Worm (Caenorhabditis elegans) whole organism, L4 larva: Measurements from ENCODE around the gene W09H1.3.

ENCODE experiments used
- F37D6.2 ChIP-seq: sonication (generic microtip); optimal IDR thresholded peaks from 2 replicates; lab custom pipeline; 2016; ENCODE audit warnings: mild to moderate bottlenecking, missing genetic modification characterization, missing compliant biosample characterization
- F49E8.2 ChIP-seq: sonication (generic microtip); optimal IDR thresholded peaks from 2 replicates; lab custom pipeline; 2016; ENCODE audit warnings: missing compliant biosample characterization, mild to moderate bottlenecking, missing genetic modification characterization, borderline replicate concordance
- Y105C5A.15 ChIP-seq: fragments of 200-800 bp; sonication (Bioruptor generic); IDR thresholded peaks from 2 replicates; pipeline ENCODE4 v1.3.6; 2022; ENCODE audit warnings: missing genetic modification characterization, missing compliant biosample characterization
- Y48G9A.11 ChIP-seq: fragments of 200-800 bp; sonication (Bioruptor generic); IDR thresholded peaks from 2 replicates; pipeline ENCODE4 v1.3.6; 2022; ENCODE audit warnings: missing genetic modification reagents, missing genetic modification characterization, missing compliant biosample characterization
- ZK337.2 ChIP-seq: fragments of 200-800 bp; sonication (Bioruptor generic); IDR thresholded peaks from 2 replicates; pipeline ENCODE4 v1.3.6; 2022; ENCODE audit warnings: missing genetic modification reagents, missing genetic modification characterization, missing compliant biosample characterization
- ama-1 ChIP-seq: fragments of 150-350 bp; optimal IDR thresholded peaks from 2 replicates; lab custom pipeline; 2014; ENCODE audit warnings: inconsistent platforms, mixed read lengths
- ceh-20 ChIP-seq: fragments of 200-800 bp; sonication (Bioruptor generic); IDR thresholded peaks from 2 replicates; pipeline ENCODE4 v1.3.6; 2022; ENCODE audit warnings: missing genetic modification reagents, missing genetic modification characterization, missing compliant biosample characterization
- cey-2 ChIP-seq: sonication (generic microtip); optimal IDR thresholded peaks from 3 replicates; lab custom pipeline; 2017; ENCODE audit warnings: missing genetic modification characterization, mild to moderate bottlenecking, missing compliant biosample characterization, antibody characterized with exemption, borderline replicate concordance; ENCODE audit not compliant: insufficient read depth
- ctbp-1 ChIP-seq: fragments of 200-800 bp; sonication (Bioruptor generic); IDR thresholded peaks from 2 replicates; pipeline ENCODE4 v1.3.6; 2022; ENCODE audit warnings: missing genetic modification reagents, missing genetic modification characterization, missing compliant biosample characterization
- daf-19 ChIP-seq: fragments of 200-800 bp; sonication (Bioruptor generic); conservative IDR thresholded peaks from 2 replicates; pipeline ENCODE4 v1.3.6; 2022; ENCODE audit warnings: missing genetic modification characterization, missing compliant biosample characterization
- dmd-9 ChIP-seq: fragments of 200-800 bp; sonication (Bioruptor generic); IDR thresholded peaks from 2 replicates; pipeline ENCODE4 v1.3.6; 2022; ENCODE audit warnings: missing genetic modification reagents, missing genetic modification characterization, missing compliant biosample characterization
- dpl-1 ChIP-seq: fragments of 150-350 bp; optimal IDR thresholded peaks from 2 replicates; lab custom pipeline; 2014; ENCODE audit warnings: missing biosample characterization, missing genetic modification reagents, missing genetic modification characterization
- duxl-1 ChIP-seq: sonication (generic microtip); optimal IDR thresholded peaks from 2 replicates; lab custom pipeline; 2016; ENCODE audit warnings: mild to moderate bottlenecking, missing genetic modification characterization, moderate library complexity, missing compliant biosample characterization; ENCODE audit not compliant: poor library complexity
- dve-1 ChIP-seq: sonication (generic microtip); optimal IDR thresholded peaks from 2 replicates; lab custom pipeline; 2017; ENCODE audit warnings: antibody characterized with exemption, mild to moderate bottlenecking, missing genetic modification characterization, missing compliant biosample characterization; ENCODE audit not compliant: insufficient read depth
- fkh-10 ChIP-seq: fragments of 150-350 bp; optimal IDR thresholded peaks from 2 replicates; lab custom pipeline; 2014; ENCODE audit warnings: missing biosample characterization, missing genetic modification reagents, missing genetic modification characterization
- fos-1 ChIP-seq: fragments of 150-350 bp; optimal IDR thresholded peaks from 2 replicates; lab custom pipeline; 2014; ENCODE audit warnings: missing biosample characterization, missing genetic modification characterization
- gei-8 ChIP-seq: fragments of 200-800 bp; sonication (Bioruptor generic); optimal IDR thresholded peaks from 2 replicates; lab custom pipeline; 2018; ENCODE audit warnings: mild to moderate bottlenecking, missing genetic modification characterization, missing compliant biosample characterization
- hif-1 ChIP-seq, 2 experiments: sonication (generic microtip); optimal IDR thresholded peaks; 2 replicates each; lab custom pipeline; 2016 to 2017; ENCODE audit warnings: missing compliant biosample characterization in 2 of 2, missing genetic modification characterization in 2 of 2, missing genetic modification reagents in 2 of 2, missing genotype in 2 of 2, mild to moderate bottlenecking in 1 of 2
- hmg-1.1 ChIP-seq: fragments of 200-800 bp; sonication (Bioruptor generic); IDR thresholded peaks from 2 replicates; pipeline ENCODE4 v1.3.6; 2022; ENCODE audit warnings: missing genetic modification reagents, missing genetic modification characterization, missing compliant biosample characterization
- lin-15B ChIP-seq: fragments of 150-350 bp; sonication (generic microtip); optimal IDR thresholded peaks from 3 replicates; lab custom pipeline; 2014; ENCODE audit warnings: missing biosample characterization, missing genetic modification characterization
- lin-29 ChIP-seq: fragments of 200-800 bp; sonication (Bioruptor generic); IDR thresholded peaks from 2 replicates; pipeline ENCODE4 v1.3.6; 2022; ENCODE audit warnings: missing genetic modification reagents, missing genetic modification characterization, missing compliant biosample characterization
- lin-38 ChIP-seq: fragments of 200-800 bp; sonication (Bioruptor generic); IDR thresholded peaks from 2 replicates; pipeline ENCODE4 v1.3.6; 2022; ENCODE audit warnings: missing genetic modification reagents, missing genetic modification characterization, missing compliant biosample characterization
- madf-5 ChIP-seq, 2 experiments: fragments of 200-800 bp; sonication (Bioruptor generic); IDR thresholded peaks; 2 replicates each; pipeline ENCODE4 v1.3.6; 2022; ENCODE audit warnings: missing compliant biosample characterization in 2 of 2, missing genetic modification characterization in 2 of 2
- madf-9 ChIP-seq: fragments of 200-800 bp; sonication (Bioruptor generic); conservative IDR thresholded peaks from 2 replicates; pipeline ENCODE4 v1.3.6; 2022; ENCODE audit warnings: missing genetic modification reagents, missing genetic modification characterization, missing compliant biosample characterization
- mep-1 ChIP-seq: fragments of 150-350 bp; sonication (generic microtip); optimal IDR thresholded peaks from 3 replicates; lab custom pipeline; 2014; ENCODE audit warnings: missing biosample characterization, missing genetic modification characterization
- mes-2 ChIP-seq: sonication (generic microtip); optimal IDR thresholded peaks from 2 replicates; lab custom pipeline; 2016; ENCODE audit warnings: missing genotype, mild to moderate bottlenecking, missing genetic modification characterization, missing compliant biosample characterization; ENCODE audit not compliant: poor library complexity, severe bottlenecking
- mxl-2 ChIP-seq: fragments of 200-800 bp; sonication (Bioruptor generic); conservative IDR thresholded peaks from 2 replicates; pipeline ENCODE4 v1.3.6; 2022; ENCODE audit warnings: missing genetic modification reagents, missing genetic modification characterization, missing compliant biosample characterization
- nhr-11 ChIP-seq: fragments of 150-350 bp; optimal IDR thresholded peaks from 2 replicates; lab custom pipeline; 2014; ENCODE audit warnings: missing biosample characterization, missing genetic modification characterization
- nhr-237 ChIP-seq: sonication (generic microtip); optimal IDR thresholded peaks from 2 replicates; lab custom pipeline; 2017; ENCODE audit warnings: missing biosample characterization, missing genetic modification characterization
- nhr-25 ChIP-seq: sonication (generic microtip); optimal IDR thresholded peaks from 2 replicates; lab custom pipeline; 2017; ENCODE audit warnings: missing genetic modification characterization, mild to moderate bottlenecking, missing compliant biosample characterization, antibody characterized with exemption, moderate library complexity, borderline replicate concordance; ENCODE audit not compliant: insufficient read depth
- nhr-28 ChIP-seq: fragments of 150-350 bp; optimal IDR thresholded peaks from 2 replicates; lab custom pipeline; 2014; ENCODE audit warnings: missing biosample characterization, missing genetic modification characterization
- nhr-42 ChIP-seq: fragments of 200-800 bp; sonication (Bioruptor generic); IDR thresholded peaks from 2 replicates; pipeline ENCODE4 v1.3.6; 2022; ENCODE audit warnings: missing genetic modification characterization, missing compliant biosample characterization
- nhr-48 ChIP-seq: sonication (generic microtip); optimal IDR thresholded peaks from 2 replicates; lab custom pipeline; 2016; ENCODE audit warnings: mild to moderate bottlenecking, missing genetic modification characterization, missing compliant biosample characterization
- nhr-6 ChIP-seq: fragments of 150-350 bp; optimal IDR thresholded peaks from 2 replicates; lab custom pipeline; 2014; ENCODE audit warnings: missing biosample characterization, missing genetic modification characterization
- nhr-76 ChIP-seq: fragments of 150-350 bp; optimal IDR thresholded peaks from 2 replicates; lab custom pipeline; 2014; ENCODE audit warnings: missing biosample characterization, missing genetic modification characterization
- pha-4 ChIP-seq, 2 experiments: fragments of 150-350 bp in 1 of 2; fragments of 200-800 bp in 1 of 2; sonication (Bioruptor generic) in 1 of 2; IDR thresholded peaks in 1 of 2; optimal IDR thresholded peaks in 1 of 2; 2 replicates each; pipeline versions ENCODE4 v1.3.6 to Lab custom; 2014 to 2022; ENCODE audit warnings: missing genetic modification characterization in 2 of 2, missing genetic modification reagents in 2 of 2, missing biosample characterization in 1 of 2, missing compliant biosample characterization in 1 of 2
- php-3 ChIP-seq: fragments of 200-800 bp; sonication (Bioruptor generic); IDR thresholded peaks from 2 replicates; pipeline ENCODE4 v1.3.6; 2022; ENCODE audit warnings: missing genetic modification reagents, missing genetic modification characterization, missing compliant biosample characterization
- pqm-1 ChIP-seq: sonication (generic microtip); optimal IDR thresholded peaks from 2 replicates; lab custom pipeline; 2017; ENCODE audit warnings: missing biosample characterization, missing genetic modification characterization
- rbr-2 ChIP-seq: sonication (generic microtip); optimal IDR thresholded peaks from 2 replicates; lab custom pipeline; 2016; ENCODE audit warnings: missing genotype, missing genetic modification characterization, missing compliant biosample characterization
- sdz-12 ChIP-seq: fragments of 200-800 bp; sonication (Bioruptor generic); optimal IDR thresholded peaks from 2 replicates; lab custom pipeline; 2018; ENCODE audit warnings: mild to moderate bottlenecking, missing genetic modification characterization, missing compliant biosample characterization
- set-16 ChIP-seq: fragments of 200-800 bp; sonication (Bioruptor generic); IDR thresholded peaks from 2 replicates; pipeline ENCODE4 v1.3.6; 2022; ENCODE audit warnings: missing genetic modification reagents, missing genetic modification characterization, missing compliant biosample characterization
- spr-1 ChIP-seq: sonication (generic microtip); optimal IDR thresholded peaks from 2 replicates; lab custom pipeline; 2016; ENCODE audit warnings: mild to moderate bottlenecking, missing genetic modification characterization, missing compliant biosample characterization
- vab-7 ChIP-seq: fragments of 200-800 bp; sonication (Bioruptor generic); IDR thresholded peaks from 2 replicates; pipeline ENCODE4 v1.3.6; 2022; ENCODE audit warnings: missing genetic modification reagents, missing genetic modification characterization, missing compliant biosample characterization
- zfp-3 ChIP-seq: fragments of 200-800 bp; sonication (Bioruptor generic); conservative IDR thresholded peaks from 2 replicates; pipeline ENCODE4 v1.3.6; 2022; ENCODE audit warnings: missing genetic modification reagents, missing genetic modification characterization, missing compliant biosample characterization

W09H1.3 gene

ce11 chrII:13199674-13200215 lies 15.5 kb downstream of the W09H1.3 start, which contains the start of gene btf-1 (continued):
- TF ChIP-seq zfp-3 (GFP tag; lab: Robert Waterston, UW) = peak; percentile 72
- TF ChIP-seq dve-1 (tag; lab: Kevin White, UChicago) = peak; percentile 92
- TF ChIP-seq lin-15B (tag; lab: Kevin White, UChicago) = peak; percentile 0
- no peak for TF ChIP-seq ctbp-1 (GFP tag; lab: Robert Waterston, UW)
- no peak for TF ChIP-seq madf-5 (GFP tag; IDR thresholded peaks at IDR 0.05; lab: Robert Waterston, UW)
- TF ChIP-seq ceh-20 (GFP tag; lab: Robert Waterston, UW) = peak; percentile 61
- TF ChIP-seq gei-8 = peak; percentile 9
- no peak for TF ChIP-seq lin-29 (GFP tag; lab: Robert Waterston, UW)
- no peak for TF ChIP-seq pqm-1
- TF ChIP-seq vab-7 (GFP tag; lab: Robert Waterston, UW) = no peak
- TF ChIP-seq nhr-6 = peak; percentile 16
- no peak for TF ChIP-seq mxl-2
- no peak for TF ChIP-seq nhr-76 (tag; lab: Kevin White, UChicago)
- peak; percentile 94 for TF ChIP-seq lin-38
- TF ChIP-seq Y48G9A.11 (GFP tag; lab: Robert Waterston, UW) = peak; percentile 27; the same call in 1 of the 2 replicates
- TF ChIP-seq ZK337.2 = no peak
- peak; percentile 21 for TF ChIP-seq nhr-48 (tag; lab: Kevin White, UChicago)
- TF ChIP-seq dpl-1 (GFP tag; lab: Kevin White, UChicago) = peak; percentile 94
- peak; percentile 86 for TF ChIP-seq mep-1
- 0 out of 2 replicates have a peak, but pooled peaks have one; percentile 32 for TF ChIP-seq php-3 (GFP tag; lab: Robert Waterston, UW)
- TF ChIP-seq cey-2 (tag; lab: Kevin White, UChicago) = no peak
- TF ChIP-seq ama-1 = peak; percentile 96
- TF ChIP-seq nhr-11 (tag; lab: Kevin White, UChicago) = peak; percentile 52
- peak; percentile 78 for TF ChIP-seq duxl-1 (tag; lab: Kevin White, UChicago)
- TF ChIP-seq rbr-2 = peak; percentile 76
- peak; percentile 61 for TF ChIP-seq fkh-10 (GFP tag; lab: Kevin White, UChicago)
- TF ChIP-seq dmd-9 (GFP tag; lab: Robert Waterston, UW) = peak; percentile 50; the same call in 1 of the 2 replicates
- TF ChIP-seq sdz-12 (GFP tag; lab: Kevin White, UChicago) = peak; percentile 59
- peak; percentile 50; the same call in 1 of the 2 replicates for TF ChIP-seq pha-4 (GFP tag; IDR thresholded peaks at IDR 0.05; lab: Robert Waterston, UW)
- no peak for TF ChIP-seq pha-4 (tag; optimal IDR thresholded peaks at IDR 0.05; lab: Kevin White, UChicago)
- TF ChIP-seq Y105C5A.15 (GFP tag; lab: Robert Waterston, UW) = 0 out of 2 replicates have a peak, but pooled peaks have one; percentile 12
- peak; percentile 84 for TF ChIP-seq mes-2
- no peak for TF ChIP-seq F49E8.2
- no peak for TF ChIP-seq nhr-237 (tag; lab: Kevin White, UChicago)
- no peak for TF ChIP-seq set-16 (GFP tag; lab: Robert Waterston, UW)
- peak; percentile 30 for TF ChIP-seq nhr-28 (tag; lab: Kevin White, UChicago)
- TF ChIP-seq fos-1 = peak; percentile 42
- TF ChIP-seq madf-9 = 0 out of 2 replicates have a peak, but pooled peaks have one; percentile 4
- TF ChIP-seq hmg-1.1 (GFP tag; lab: Robert Waterston, UW) = peak; percentile 59; the same call in 1 of the 2 replicates
- TF ChIP-seq F37D6.2 = peak; percentile 52
- TF ChIP-seq hif-1 (tag; optimal IDR thresholded peaks at IDR 0.05; lab: Kevin White, UChicago) = peak in 1 of 2 experiments; percentile 86
- 0 out of 2 replicates have a peak, but pooled peaks have one; percentile 9 for TF ChIP-seq nhr-42
- no peak for TF ChIP-seq daf-19 (GFP tag; lab: Robert Waterston, UW)
- TF ChIP-seq spr-1 (tag; lab: Kevin White, UChicago) = peak; percentile 55
- peak; percentile 76 for TF ChIP-seq nhr-25 (tag; lab: Kevin White, UChicago)
